Fruit fly (Drosophila melanogaster) whole organism, embryonic: Measurements from ENCODE around the gene bys.
A peak's percentile ranks its signal among the peaks of the same experiment; 100 is the strongest.

Experiments
- B-H1 ChIP-seq: fragments of 200-800 bp; sonication (Bioruptor generic); IDR thresholded peaks from 3 replicates; pipeline ENCODE4 v1.3.6; 2022; ENCODE audit warnings: missing biosample characterization, missing genetic modification characterization
- CG10565 ChIP-seq: fragments of 200-800 bp; sonication (Bioruptor generic); optimal IDR thresholded peaks from 3 replicates; lab custom pipeline; 2016; ENCODE audit warnings: missing biosample characterization, mild to moderate bottlenecking, missing genetic modification characterization
- CG11085 ChIP-seq: fragments of 200-800 bp; sonication (Bioruptor generic); IDR thresholded peaks from 2 replicates; pipeline ENCODE4 v1.3.6; 2022; ENCODE audit warnings: missing biosample characterization, missing genetic modification characterization
- CG11093 ChIP-seq: fragments of 200-800 bp; sonication (Bioruptor generic); IDR thresholded peaks from 3 replicates; pipeline ENCODE4 v1.3.6; 2022; ENCODE audit warnings: missing biosample characterization, missing genetic modification characterization
- CG11247 ChIP-seq: fragments of 200-800 bp; sonication (Bioruptor generic); IDR thresholded peaks from 2 replicates; pipeline ENCODE4 v1.3.6; 2022; ENCODE audit warnings: missing biosample characterization, missing genetic modification characterization
- CG12104 ChIP-seq: fragments of 200-800 bp; sonication (Bioruptor generic); optimal IDR thresholded peaks from 3 replicates; lab custom pipeline; 2016; ENCODE audit warnings: missing biosample characterization, missing genetic modification characterization
- CG1233 ChIP-seq: fragments of 200-800 bp; sonication (Bioruptor generic); optimal IDR thresholded peaks from 4 replicates; lab custom pipeline; 2018; ENCODE audit warnings: missing biosample characterization, mild to moderate bottlenecking, missing genetic modification characterization
- CG13287 ChIP-seq: fragments of 200-800 bp; sonication (Bioruptor generic); IDR thresholded peaks from 2 replicates; pipeline ENCODE4 v1.3.6; 2022; ENCODE audit warnings: missing biosample characterization, missing genetic modification characterization; ENCODE audit not compliant: partially characterized antibody
- CG2116 ChIP-seq: fragments of 200-800 bp; sonication (Bioruptor generic); optimal IDR thresholded peaks from 3 replicates; lab custom pipeline; 2018; ENCODE audit warnings: missing biosample characterization, mild to moderate bottlenecking, missing genetic modification characterization
- CG30431 ChIP-seq: fragments of 200-800 bp; sonication (Bioruptor generic); optimal IDR thresholded peaks from 2 replicates; lab custom pipeline; 2017; ENCODE audit warnings: missing biosample characterization, missing genetic modification characterization
- CG3407 ChIP-seq: fragments of 200-800 bp; sonication (Bioruptor generic); optimal IDR thresholded peaks from 2 replicates; lab custom pipeline; 2018; ENCODE audit warnings: missing biosample characterization, mild to moderate bottlenecking, missing genetic modification characterization
- CG34422 ChIP-seq: fragments of 200-800 bp; sonication (Bioruptor generic); IDR thresholded peaks from 3 replicates; pipeline ENCODE4 v1.3.6; 2022; ENCODE audit warnings: missing biosample characterization, missing genetic modification characterization
- CG4282 ChIP-seq: fragments of 200-800 bp; sonication (Bioruptor generic); optimal IDR thresholded peaks from 2 replicates; lab custom pipeline; 2016; ENCODE audit warnings: missing biosample characterization, missing genetic modification characterization
- CG4820 ChIP-seq: fragments of 200-800 bp; sonication (Bioruptor generic); optimal IDR thresholded peaks from 3 replicates; lab custom pipeline; 2016; ENCODE audit warnings: missing biosample characterization, missing genetic modification characterization
- CG6854 ChIP-seq: fragments of 200-800 bp; sonication (Bioruptor generic); optimal IDR thresholded peaks from 3 replicates; lab custom pipeline; 2017; ENCODE audit warnings: missing biosample characterization, mild to moderate bottlenecking, missing genetic modification characterization
- CTCF ChIP-seq: fragments of 200-800 bp; sonication (Bioruptor generic); optimal IDR thresholded peaks from 2 replicates; lab custom pipeline; 2017; ENCODE audit warnings: missing biosample characterization, mild to moderate bottlenecking, missing genetic modification characterization, moderate library complexity
- Camta ChIP-seq: fragments of 200-800 bp; sonication (Bioruptor generic); optimal IDR thresholded peaks from 2 replicates; lab custom pipeline; 2016; ENCODE audit warnings: missing biosample characterization, missing genetic modification characterization
- D19B ChIP-seq: fragments of 200-800 bp; sonication (Bioruptor generic); optimal IDR thresholded peaks from 2 replicates; lab custom pipeline; 2017; ENCODE audit warnings: missing biosample characterization, mild to moderate bottlenecking, missing genetic modification characterization
- HHEX ChIP-seq: fragments of 200-800 bp; sonication (Bioruptor generic); optimal IDR thresholded peaks from 3 replicates; lab custom pipeline; 2017; ENCODE audit warnings: missing biosample characterization, mild to moderate bottlenecking, missing genetic modification characterization, missing genetic modification reagents
- MTF-1 ChIP-seq: fragments of 200-800 bp; sonication (Bioruptor generic); optimal IDR thresholded peaks from 2 replicates; lab custom pipeline; 2018; ENCODE audit warnings: missing biosample characterization, mild to moderate bottlenecking, missing genetic modification characterization, borderline replicate concordance
- NC2β ChIP-seq: fragments of 200-800 bp; sonication (Bioruptor generic); optimal IDR thresholded peaks from 2 replicates; lab custom pipeline; 2016; ENCODE audit warnings: missing biosample characterization, missing genetic modification characterization
- Optix ChIP-seq: fragments of 200-800 bp; sonication (Bioruptor generic); IDR thresholded peaks from 3 replicates; pipeline ENCODE4 v1.3.6; 2022; ENCODE audit warnings: missing biosample characterization, missing genetic modification characterization
- Sox100B ChIP-seq: fragments of 200-800 bp; sonication (Bioruptor generic); optimal IDR thresholded peaks from 3 replicates; lab custom pipeline; 2018; ENCODE audit warnings: missing biosample characterization, mild to moderate bottlenecking, missing genetic modification characterization
- Tbp ChIP-seq: fragments of >200 bp; optimal IDR thresholded peaks from 2 replicates; lab custom pipeline; 2018; ENCODE audit warnings: missing biosample characterization, missing genetic modification characterization
- ac ChIP-seq: fragments of 200-800 bp; sonication (Bioruptor generic); optimal IDR thresholded peaks from 3 replicates; lab custom pipeline; 2017; ENCODE audit warnings: missing biosample characterization, mild to moderate bottlenecking, missing genetic modification characterization
- az2 ChIP-seq: fragments of 200-800 bp; sonication (Bioruptor generic); optimal IDR thresholded peaks from 3 replicates; lab custom pipeline; 2016; ENCODE audit warnings: missing biosample characterization, missing genetic modification characterization
- cato ChIP-seq: fragments of 200-800 bp; sonication (Bioruptor generic); optimal IDR thresholded peaks from 2 replicates; lab custom pipeline; 2016; ENCODE audit warnings: missing biosample characterization, missing genetic modification characterization, borderline replicate concordance
- cg ChIP-seq: fragments of 200-800 bp; sonication (Bioruptor generic); optimal IDR thresholded peaks from 3 replicates; lab custom pipeline; 2019; ENCODE audit warnings: missing biosample characterization, mild to moderate bottlenecking, missing genetic modification characterization, moderate library complexity
- cwo ChIP-seq: fragments of 200-800 bp; sonication (Bioruptor generic); optimal IDR thresholded peaks from 3 replicates; lab custom pipeline; 2017; ENCODE audit warnings: missing biosample characterization, missing genetic modification characterization, mild to moderate bottlenecking, moderate library complexity, missing genetic modification reagents
- da ChIP-seq: fragments of 200-800 bp; sonication (Bioruptor generic); optimal IDR thresholded peaks from 2 replicates; lab custom pipeline; 2016; ENCODE audit warnings: missing biosample characterization, missing genetic modification characterization
- dm ChIP-seq: fragments of 200-800 bp; sonication (Bioruptor generic); optimal IDR thresholded peaks from 3 replicates; lab custom pipeline; 2016; ENCODE audit warnings: missing biosample characterization, missing genetic modification characterization
- gem ChIP-seq: fragments of 200-800 bp; sonication (Bioruptor generic); optimal IDR thresholded peaks from 2 replicates; lab custom pipeline; 2019; ENCODE audit warnings: missing biosample characterization, mild to moderate bottlenecking, missing genetic modification characterization, moderate library complexity
- gsb ChIP-seq: fragments of 200-800 bp; sonication (Bioruptor generic); IDR thresholded peaks from 2 replicates; pipeline ENCODE4 v1.3.6; 2022; ENCODE audit warnings: missing biosample characterization, missing genetic modification characterization
- gt ChIP-seq: fragments of 200-800 bp; sonication (Bioruptor generic); IDR thresholded peaks from 2 replicates; pipeline ENCODE4 v1.3.6; 2022; ENCODE audit warnings: missing biosample characterization, missing genetic modification characterization
- inv ChIP-seq: fragments of 200-800 bp; sonication (Bioruptor generic); IDR thresholded peaks from 2 replicates; pipeline ENCODE4 v1.3.6; 2022; ENCODE audit warnings: missing biosample characterization, missing genetic modification characterization; ENCODE audit not compliant: partially characterized antibody
- lab ChIP-seq: fragments of 200-800 bp; sonication (Bioruptor generic); optimal IDR thresholded peaks from 3 replicates; lab custom pipeline; 2017; ENCODE audit warnings: missing biosample characterization, missing genetic modification characterization, mild to moderate bottlenecking, moderate library complexity, missing genetic modification reagents
- lmd ChIP-seq: fragments of 200-800 bp; sonication (Bioruptor generic); IDR thresholded peaks from 2 replicates; pipeline ENCODE4 v1.3.6; 2022; ENCODE audit warnings: missing biosample characterization, missing genetic modification characterization
- mld ChIP-seq: fragments of 200-800 bp; sonication (Bioruptor generic); IDR thresholded peaks from 3 replicates; pipeline ENCODE4 v1.3.6; 2022; ENCODE audit warnings: missing biosample characterization, missing genetic modification characterization; ENCODE audit not compliant: partially characterized antibody
- peb ChIP-seq: fragments of 200-800 bp; sonication (Bioruptor generic); IDR thresholded peaks from 2 replicates; pipeline ENCODE4 v1.3.6; 2022; ENCODE audit warnings: missing biosample characterization, missing genetic modification characterization
- row ChIP-seq: fragments of 200-800 bp; sonication (Bioruptor generic); IDR thresholded peaks from 3 replicates; pipeline ENCODE4 v1.3.6; 2022; ENCODE audit warnings: missing biosample characterization, missing genetic modification characterization
- schlank ChIP-seq: fragments of 200-800 bp; sonication (Bioruptor generic); optimal IDR thresholded peaks from 2 replicates; lab custom pipeline; 2018; ENCODE audit warnings: missing biosample characterization, mild to moderate bottlenecking, missing genetic modification characterization
- sim ChIP-seq: fragments of 200-800 bp; sonication (Bioruptor generic); IDR thresholded peaks from 2 replicates; pipeline ENCODE4 v1.3.6; 2022; ENCODE audit warnings: missing biosample characterization, missing genetic modification characterization
- slbo ChIP-seq: fragments of 200-800 bp; sonication (Bioruptor generic); IDR thresholded peaks from 2 replicates; pipeline ENCODE4 v1.3.6; 2022; ENCODE audit warnings: missing biosample characterization, missing genetic modification characterization
- stwl ChIP-seq: fragments of 200-800 bp; sonication (Bioruptor generic); optimal IDR thresholded peaks from 3 replicates; lab custom pipeline; 2018; ENCODE audit warnings: missing biosample characterization, mild to moderate bottlenecking, missing genetic modification characterization, moderate library complexity
- trh ChIP-seq: fragments of 200-800 bp; sonication (Bioruptor generic); optimal IDR thresholded peaks from 2 replicates; lab custom pipeline; 2016; ENCODE audit warnings: missing biosample characterization, missing genetic modification characterization
- twi ChIP-seq: fragments of 200-800 bp; optimal IDR thresholded peaks from 2 replicates; lab custom pipeline; 2019; ENCODE audit warnings: missing biosample characterization, mild to moderate bottlenecking, missing genetic modification characterization, moderate library complexity
- unc-4 ChIP-seq: fragments of 200-800 bp; sonication (Bioruptor generic); IDR thresholded peaks from 2 replicates; pipeline ENCODE4 v1.3.6; 2022; ENCODE audit warnings: missing biosample characterization, missing genetic modification characterization; ENCODE audit not compliant: partially characterized antibody
- unpg ChIP-seq: fragments of 200-800 bp; sonication (Bioruptor generic); optimal IDR thresholded peaks from 3 replicates; lab custom pipeline; 2018; ENCODE audit warnings: missing biosample characterization, mild to moderate bottlenecking, missing genetic modification characterization, moderate library complexity
- vvl ChIP-seq: fragments of 200-800 bp; sonication (Bioruptor generic); IDR thresholded peaks from 2 replicates; pipeline ENCODE4 v1.3.6; 2022; ENCODE audit warnings: missing biosample characterization, missing genetic modification characterization

bys gene

DNA sequence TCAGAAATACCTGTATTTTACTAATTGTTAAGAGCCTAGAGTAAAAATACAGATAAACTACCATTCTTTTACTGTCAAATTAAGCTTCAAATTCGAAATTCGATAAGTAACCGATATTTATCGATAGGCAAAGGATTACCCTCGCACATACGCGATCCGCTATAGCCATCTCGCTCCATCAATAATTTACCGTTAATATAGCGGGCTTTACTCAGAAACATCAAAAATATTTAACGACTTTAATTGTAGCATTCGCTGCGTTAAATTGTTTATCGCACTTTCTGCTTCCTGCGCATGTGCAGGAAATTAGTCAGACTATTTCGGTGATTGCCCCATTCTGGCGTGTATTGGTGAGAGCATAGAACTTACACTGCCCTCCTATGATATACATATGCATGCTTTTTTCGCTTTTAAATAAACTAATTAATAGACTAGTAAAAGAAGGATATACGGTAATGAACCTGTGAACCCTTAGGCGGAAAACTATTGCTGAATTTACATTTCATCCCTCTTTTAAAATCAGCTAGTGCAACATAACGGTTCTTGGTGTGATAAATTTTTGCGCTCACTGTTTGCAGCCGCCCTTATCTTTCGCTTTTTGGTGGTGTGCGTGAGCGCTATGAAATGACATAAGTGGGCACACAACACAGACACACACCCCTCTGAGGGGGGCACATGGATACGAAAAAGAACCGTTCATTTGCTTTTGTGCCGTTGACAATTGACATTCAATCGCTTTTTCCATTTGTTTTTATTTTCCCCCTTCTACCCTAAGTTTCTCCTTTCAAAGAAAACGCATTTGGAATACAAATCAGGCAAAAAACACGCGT, 6.8 kb downstream of the bys start, which contains the start of the genes dpr14 and spidey (continued):
- TF ChIP-seq unc-4 (GFP tag; lab: Robert Waterston, UW), result peak; percentile 42
- TF ChIP-seq mld (GFP tag; lab: Robert Waterston, UW), result no peak
- TF ChIP-seq D19B (GFP tag; lab: Kevin White, UChicago), result peak; percentile 80
- TF ChIP-seq vvl (GFP tag; lab: Robert Waterston, UW), result peak; percentile 93
- peak; percentile 98 for TF ChIP-seq row
- TF ChIP-seq CG2116 (GFP tag; lab: Kevin White, UChicago), result peak; percentile 66
- TF ChIP-seq gt (GFP tag; lab: Robert Waterston, UW), result peak; percentile 49; the same call in 1 of the 2 replicates
- TF ChIP-seq cwo (GFP tag; lab: Kevin White, UChicago), result peak; percentile 87
- TF ChIP-seq sim, result peak; percentile 64; the same call in 1 of the 2 replicates
- no peak for TF ChIP-seq stwl (tag; lab: Kevin White, UChicago)
- TF ChIP-seq CG4820 (GFP tag; lab: Kevin White, UChicago), result peak; percentile 81
- TF ChIP-seq CG10565 (GFP tag; lab: Kevin White, UChicago), result peak; percentile 31
- peak; percentile 83 for TF ChIP-seq NC2β (GFP tag; lab: Kevin White, UChicago)
- peak; percentile 82 for TF ChIP-seq CG30431 (GFP tag; lab: Kevin White, UChicago)
- peak; percentile 85 for TF ChIP-seq B-H1 (GFP tag; lab: Robert Waterston, UW)
- peak; percentile 87 for TF ChIP-seq CG6854 (GFP tag; lab: Kevin White, UChicago)
- TF ChIP-seq twi, result peak; percentile 78
- TF ChIP-seq CG11085 (GFP tag; lab: Robert Waterston, UW), result peak; percentile 85
- TF ChIP-seq CTCF (GFP tag; lab: Kevin White, UChicago), result peak; percentile 42
- peak; percentile 96 for TF ChIP-seq lab (GFP tag; lab: Kevin White, UChicago)
- peak; percentile 85 for TF ChIP-seq CG1233 (GFP tag; lab: Kevin White, UChicago)
- TF ChIP-seq trh (GFP tag; lab: Kevin White, UChicago), result peak; percentile 33
- peak; percentile 74 for TF ChIP-seq dm (GFP tag; lab: Kevin White, UChicago)
- peak; percentile 94 for TF ChIP-seq gem
- TF ChIP-seq MTF-1, result peak; percentile 72
- peak; percentile 83 for TF ChIP-seq Camta
- peak; percentile 63 for TF ChIP-seq da
- TF ChIP-seq schlank (tag; lab: Kevin White, UChicago), result peak; percentile 87
- peak; percentile 76 for TF ChIP-seq cato (GFP tag; lab: Kevin White, UChicago)
- TF ChIP-seq CG11247, result peak; percentile 86
- TF ChIP-seq lmd (GFP tag; lab: Robert Waterston, UW), result peak; percentile 91
- TF ChIP-seq CG11093 (GFP tag; lab: Robert Waterston, UW), result peak; percentile 89
- TF ChIP-seq cg (GFP tag; lab: Kevin White, UChicago), result peak; percentile 94
- TF ChIP-seq az2, result peak; percentile 86
- peak; percentile 91 for TF ChIP-seq CG34422
- TF ChIP-seq HHEX, result peak; percentile 93
- TF ChIP-seq CG13287 (GFP tag; lab: Robert Waterston, UW), result 0 out of 2 replicates have a peak, but pooled peaks have one; percentile 32
- TF ChIP-seq CG4282 (GFP tag; lab: Kevin White, UChicago), result peak; percentile 73
- peak; percentile 89 for TF ChIP-seq Optix (GFP tag; lab: Robert Waterston, UW)
- 0 out of 2 replicates have a peak, but pooled peaks have one; percentile 21 for TF ChIP-seq inv (GFP tag; lab: Robert Waterston, UW)
- peak; percentile 85 for TF ChIP-seq gsb (GFP tag; lab: Robert Waterston, UW)
- peak; percentile 62 for TF ChIP-seq CG12104 (GFP tag; lab: Kevin White, UChicago)
- peak; percentile 74 for TF ChIP-seq CG3407 (GFP tag; lab: Kevin White, UChicago)
- peak; percentile 59 for TF ChIP-seq ac (GFP tag; lab: Kevin White, UChicago)
- TF ChIP-seq peb (GFP tag; lab: Robert Waterston, UW), result peak; percentile 78
- TF ChIP-seq Sox100B (GFP tag; lab: Kevin White, UChicago), result peak; percentile 86
- no peak for TF ChIP-seq Tbp (GFP tag; lab: Kevin White, UChicago)
- peak; percentile 92 for TF ChIP-seq unpg (GFP tag; lab: Kevin White, UChicago)
- peak; percentile 94 for TF ChIP-seq slbo
